Fruit fly (Drosophila melanogaster) whole organism, pupa: ENCODE measurements around the gene Eig71Ed.

Experiments used
- CG10348 ChIP-seq: fragments of 200-800 bp; sonication (Bioruptor generic); IDR thresholded peaks from 2 replicates; pipeline ENCODE4 v1.3.6; 2022; ENCODE audit warnings: missing biosample characterization, missing genetic modification characterization
- CG12605 ChIP-seq: fragments of 200-800 bp; sonication (Bioruptor generic); IDR thresholded peaks from 2 replicates; pipeline ENCODE4 v1.3.6; 2022; ENCODE audit warnings: missing biosample characterization, missing genetic modification characterization
- CG13204 ChIP-seq: fragments of 200-800 bp; sonication (Bioruptor generic); optimal IDR thresholded peaks from 2 replicates; lab custom pipeline; 2018; ENCODE audit warnings: missing biosample characterization, mild to moderate bottlenecking, missing genetic modification characterization, moderate library complexity
- CG14655 ChIP-seq: fragments of 200-800 bp; sonication (Bioruptor generic); optimal IDR thresholded peaks from 3 replicates; lab custom pipeline; 2017; ENCODE audit warnings: mild to moderate bottlenecking, missing biosample characterization, missing genetic modification reagents, missing genetic modification characterization
- CG15710 ChIP-seq: fragments of 200-800 bp; sonication (Bioruptor generic); optimal IDR thresholded peaks from 2 replicates; lab custom pipeline; 2018; ENCODE audit warnings: missing biosample characterization, mild to moderate bottlenecking, missing genetic modification characterization, moderate library complexity
- CG17806 ChIP-seq: fragments of 200-800 bp; sonication (Bioruptor generic); optimal IDR thresholded peaks from 2 replicates; lab custom pipeline; 2018; ENCODE audit warnings: missing biosample characterization, mild to moderate bottlenecking, missing genetic modification characterization, moderate library complexity
- CG32121 ChIP-seq: fragments of 200-800 bp; sonication (Bioruptor generic); IDR thresholded peaks from 2 replicates; pipeline ENCODE4 v1.3.6; 2022; ENCODE audit warnings: missing biosample characterization, missing genetic modification characterization
- CG34367 ChIP-seq: fragments of 200-800 bp; sonication (Bioruptor generic); optimal IDR thresholded peaks from 2 replicates; lab custom pipeline; 2018; ENCODE audit warnings: missing biosample characterization, mild to moderate bottlenecking, missing genetic modification characterization
- CG4496 ChIP-seq: fragments of 200-800 bp; sonication (Bioruptor generic); IDR thresholded peaks from 3 replicates; pipeline ENCODE4 v1.3.6; 2022; ENCODE audit warnings: missing biosample characterization, missing genetic modification characterization
- CG8159 ChIP-seq: fragments of 200-800 bp; sonication (Bioruptor generic); optimal IDR thresholded peaks from 3 replicates; lab custom pipeline; 2018; ENCODE audit warnings: missing biosample characterization, mild to moderate bottlenecking, missing genetic modification characterization, moderate library complexity
- CG8301 ChIP-seq: fragments of 200-800 bp; sonication (Bioruptor generic); optimal IDR thresholded peaks from 2 replicates; lab custom pipeline; 2018; ENCODE audit warnings: missing biosample characterization, mild to moderate bottlenecking, missing genetic modification characterization
- CG9948 ChIP-seq: fragments of 200-800 bp; sonication (Bioruptor generic); optimal IDR thresholded peaks from 2 replicates; lab custom pipeline; 2018; ENCODE audit warnings: missing biosample characterization, mild to moderate bottlenecking, missing genetic modification characterization, moderate library complexity
- D1 ChIP-seq: fragments of 200-800 bp; sonication (Bioruptor generic); optimal IDR thresholded peaks from 2 replicates; lab custom pipeline; 2018; ENCODE audit warnings: missing biosample characterization, mild to moderate bottlenecking, missing genetic modification characterization, moderate library complexity
- EcR ChIP-seq: fragments of 200-800 bp; sonication (Bioruptor generic); optimal IDR thresholded peaks from 3 replicates; lab custom pipeline; 2019; ENCODE audit warnings: missing biosample characterization, missing genetic modification characterization, mild to moderate bottlenecking, moderate library complexity, missing genetic modification reagents
- Ets98B ChIP-seq: fragments of 200-800 bp; sonication (Bioruptor generic); IDR thresholded peaks from 2 replicates; pipeline ENCODE4 v1.3.6; 2022; ENCODE audit warnings: missing biosample characterization, missing genetic modification characterization
- Pif1A ChIP-seq: fragments of 200-800 bp; sonication (Bioruptor generic); optimal IDR thresholded peaks from 3 replicates; lab custom pipeline; 2016; ENCODE audit warnings: missing biosample characterization, missing genetic modification characterization
- Pif1B ChIP-seq: fragments of 200-800 bp; sonication (Bioruptor generic); optimal IDR thresholded peaks from 3 replicates; lab custom pipeline; 2016; ENCODE audit warnings: missing biosample characterization, missing genetic modification characterization
- Snoo ChIP-seq: fragments of 200-800 bp; sonication (Bioruptor generic); optimal IDR thresholded peaks from 3 replicates; lab custom pipeline; 2017; ENCODE audit warnings: missing biosample characterization, mild to moderate bottlenecking, missing genetic modification characterization, inconsistent platforms
- fd96Ca ChIP-seq: fragments of 200-800 bp; sonication (Bioruptor generic); IDR thresholded peaks from 3 replicates; pipeline ENCODE4 v1.3.6; 2022; ENCODE audit warnings: missing biosample characterization, missing genetic modification characterization
- gl ChIP-seq: fragments of 200-800 bp; sonication (Bioruptor generic); optimal IDR thresholded peaks from 2 replicates; lab custom pipeline; 2018; ENCODE audit warnings: missing biosample characterization, mild to moderate bottlenecking, missing genetic modification characterization
- rn ChIP-seq: fragments of 200-800 bp; sonication (Bioruptor generic); IDR thresholded peaks from 2 replicates; pipeline ENCODE4 v1.3.6; 2022; ENCODE audit warnings: missing biosample characterization, missing genetic modification characterization

Eig71Ed gene

dm6 chr3L:15662510-15662909 lies 10.2 kb downstream of the Eig71Ed start:
- TF ChIP-seq CG10348 (no peak), CG8159 (no peak), CG8301 (tag; lab: Kevin White, UChicago) (no peak), gl (no peak)

- TF ChIP-seq Pif1A (GFP tag; lab: Kevin White, UChicago) (no peak), rn (GFP tag; lab: Robert Waterston, UW) (no peak), fd96Ca (no peak), CG9948 (tag; lab: Kevin White, UChicago) (no peak), Snoo (tag; lab: Kevin White, UChicago) (no peak), CG32121 (GFP tag; lab: Robert Waterston, UW) (no peak), CG14655 (GFP tag; lab: Kevin White, UChicago) (no peak), D1 (tag; lab: Kevin White, UChicago) (no peak), CG4496 (GFP tag; lab: Robert Waterston, UW) (no peak), CG8301 (tag; lab: Kevin White, UChicago) (no peak), CG12605 (GFP tag; lab: Robert Waterston, UW) (no peak), CG17806 (tag; lab: Kevin White, UChicago) (no peak), CG8159 (no peak)
These were observed 12.0 kb downstream of the Eig71Ed start for dm6 chr3L:15664199-15664794.

- TF ChIP-seq CG10348 (no peak), CG12605 (GFP tag; lab: Robert Waterston, UW) (no peak), Pif1A (GFP tag; lab: Kevin White, UChicago) (no peak), CG32121 (GFP tag; lab: Robert Waterston, UW) (no peak), CG34367 (tag; lab: Kevin White, UChicago) (no peak), Snoo (tag; lab: Kevin White, UChicago) (no peak), CG14655 (GFP tag; lab: Kevin White, UChicago) (no peak), CG17806 (tag; lab: Kevin White, UChicago) (no peak), gl (no peak), EcR (no peak), Pif1B (GFP tag; lab: Kevin White, UChicago) (no peak), CG8159 (no peak), CG13204 (no peak)
These were observed 13.4 kb downstream of the Eig71Ed start for dm6 chr3L:15665741-15666140.

- no peak for TF ChIP-seq CG12605 (GFP tag; lab: Robert Waterston, UW)
- TF ChIP-seq Ets98B (GFP tag; lab: Robert Waterston, UW): no peak
- no peak for TF ChIP-seq CG9948 (tag; lab: Kevin White, UChicago)
- no peak for TF ChIP-seq rn (GFP tag; lab: Robert Waterston, UW)
- no peak for TF ChIP-seq CG10348
- TF ChIP-seq CG34367 (tag; lab: Kevin White, UChicago): no peak
- no peak for TF ChIP-seq CG8159
- TF ChIP-seq CG14655 (GFP tag; lab: Kevin White, UChicago): no peak
- TF ChIP-seq CG17806 (tag; lab: Kevin White, UChicago): no peak
- TF ChIP-seq gl: no peak
- TF ChIP-seq Snoo (tag; lab: Kevin White, UChicago): no peak
- no peak for TF ChIP-seq Pif1A (GFP tag; lab: Kevin White, UChicago)
These were observed 17.6 kb downstream of the Eig71Ed start for dm6 chr3L:15669939-15670338.

dm6 chr3L:15670455-15670854 lies 18.1 kb downstream of the Eig71Ed start:
- TF ChIP-seq CG8159 (peak; percentile 56), Snoo (tag; lab: Kevin White, UChicago) (peak; percentile 25), Pif1B (GFP tag; lab: Kevin White, UChicago) (no peak), CG15710 (tag; lab: Kevin White, UChicago) (peak; percentile 17), CG9948 (tag; lab: Kevin White, UChicago) (peak; percentile 7)
- TF ChIP-seq, all 21 proteins: peak for 4

- TF ChIP-seq CG9948 (tag; lab: Kevin White, UChicago): peak; percentile 3
- TF ChIP-seq CG14655 (GFP tag; lab: Kevin White, UChicago): peak; percentile 14
- no peak for TF ChIP-seq CG34367 (tag; lab: Kevin White, UChicago)
- no peak for TF ChIP-seq Pif1A (GFP tag; lab: Kevin White, UChicago)
- no peak for TF ChIP-seq CG8159
These were observed 20.5 kb downstream of the Eig71Ed start for dm6 chr3L:15672800-15673199.

- TF ChIP-seq CG14655 (GFP tag; lab: Kevin White, UChicago): peak; percentile 65
- no peak for TF ChIP-seq CG15710 (tag; lab: Kevin White, UChicago)
- 0 out of 2 replicates have a peak, but pooled peaks have one; percentile 14 for TF ChIP-seq Ets98B (GFP tag; lab: Robert Waterston, UW)
- no peak for TF ChIP-seq D1 (tag; lab: Kevin White, UChicago)
- TF ChIP-seq CG9948 (tag; lab: Kevin White, UChicago): peak; percentile 23
- peak; percentile 37 for TF ChIP-seq CG8301 (tag; lab: Kevin White, UChicago)
These were observed 22.8 kb downstream of the Eig71Ed start for dm6 chr3L:15675111-15675510.
